Worm (Caenorhabditis elegans) whole organism, mixed stage, embryonic: ENCODE data around the gene C48B4.11.

Source experiments
- lsy-2 ChIP-seq: fragments of 150-350 bp; optimal IDR thresholded peaks from 2 replicates; lab custom pipeline; 2014; ENCODE audit warnings: missing biosample characterization, missing genetic modification characterization
- mab-5 ChIP-seq: fragments of 150-350 bp; optimal IDR thresholded peaks from 2 replicates; lab custom pipeline; 2014; ENCODE audit warnings: missing biosample characterization, missing genetic modification characterization
- mls-2 ChIP-seq: sonication (generic microtip); optimal IDR thresholded peaks from 2 replicates; lab custom pipeline; 2016; ENCODE audit warnings: mild to moderate bottlenecking, missing genetic modification characterization, moderate library complexity, missing compliant biosample characterization
- pha-4 ChIP-seq: fragments of 150-350 bp; optimal IDR thresholded peaks from 2 replicates; lab custom pipeline; 2018; ENCODE audit warnings: missing biosample characterization, missing genetic modification reagents, missing genetic modification characterization
- unc-62 ChIP-seq: fragments of 150-350 bp; optimal IDR thresholded peaks from 2 replicates; lab custom pipeline; 2014; ENCODE audit warnings: missing biosample characterization, missing genetic modification reagents, missing genetic modification characterization

ce11 chrIII:9600645-9601044, 34.7 kb upstream of the C48B4.11 start, which contains the start of gene F58A4.2:
- TF ChIP-seq pha-4 (tag; lab: Kevin White, UChicago) (no peak), unc-62 (GFP tag; lab: Kevin White, UChicago) (no peak), mab-5 (no peak), mls-2 (tag; lab: Kevin White, UChicago) (no peak), lsy-2 (tag; lab: Kevin White, UChicago) (no peak)
